3 worm cellular contexts compared by ENCODE assay signal in genomic region chrX:13350804-13351747, ce11.
A peak's percentile ranks its signal among the peaks of the same experiment; 100 is the strongest.
TF ChIP-seq lines count a peak whose summit lies in the region.

mxl-3 (minus strand) TSS chrX:13350804.

TF ChIP-seq in whole organism, L1 larva, 84 proteins besides CTCF, POLR2A, EP300 and RAD21 (continued from another document):
- no peak for TF ChIP-seq hlh-17 (GFP tag; optimal IDR thresholded peaks at IDR 0.05; lab: Kevin White, UChicago; ENCODE audit: borderline replicate concordance)
- peak; percentile 16 for TF ChIP-seq lin-13 (GFP tag; optimal IDR thresholded peaks at IDR 0.05; lab: Kevin White, UChicago)
- TF ChIP-seq efl-1 (optimal IDR thresholded peaks at IDR 0.05; lab: Kevin White, UChicago) = no peak
- peak in 1 of 2 experiments; percentile 69 for TF ChIP-seq efl-1 (GFP tag; optimal IDR thresholded peaks at IDR 0.05 in 1 of 2; lab: Kevin White, UChicago)
- TF ChIP-seq nhr-20 (tag; optimal IDR thresholded peaks at IDR 0.05; lab: Kevin White, UChicago) = peak; percentile 67
- no peak for TF ChIP-seq unc-30 (tag; optimal IDR thresholded peaks at IDR 0.05; lab: Kevin White, UChicago)
- TF ChIP-seq egl-13 (tag; optimal IDR thresholded peaks at IDR 0.05; lab: Kevin White, UChicago) = no peak
- no peak for TF ChIP-seq lin-39 (tag; optimal IDR thresholded peaks at IDR 0.05; lab: Kevin White, UChicago)
- no peak for TF ChIP-seq sox-4 (tag; optimal IDR thresholded peaks at IDR 0.05; lab: Kevin White, UChicago)
- no peak for TF ChIP-seq tlp-1 (tag; optimal IDR thresholded peaks at IDR 0.05; lab: Kevin White, UChicago)
- peak in 1 of 2 experiments; percentile 18 for TF ChIP-seq lsy-2 (tag; optimal IDR thresholded peaks at IDR 0.05; lab: Kevin White, UChicago)
- no peak for TF ChIP-seq aha-1 (tag; optimal IDR thresholded peaks at IDR 0.05; lab: Kevin White, UChicago)
- no peak for TF ChIP-seq unc-86 (tag; optimal IDR thresholded peaks at IDR 0.05; lab: Kevin White, UChicago)
- no peak for TF ChIP-seq pax-3 (tag; optimal IDR thresholded peaks at IDR 0.05; lab: Kevin White, UChicago)
- no peak for TF ChIP-seq zip-4 (GFP tag; optimal IDR thresholded peaks at IDR 0.05; lab: Kevin White, UChicago)
- peak; percentile 41 for TF ChIP-seq mep-1 (tag; optimal IDR thresholded peaks at IDR 0.05; lab: Kevin White, UChicago)
- TF ChIP-seq snu-23 (GFP tag; optimal IDR thresholded peaks at IDR 0.05; lab: Kevin White, UChicago) = peak; percentile 74
- no peak for TF ChIP-seq nhr-77 (tag; optimal IDR thresholded peaks at IDR 0.05; lab: Kevin White, UChicago)
- TF ChIP-seq ces-1 (GFP tag; optimal IDR thresholded peaks at IDR 0.05; lab: Kevin White, UChicago) = no peak
- no peak for TF ChIP-seq grh-1 (GFP tag; IDR thresholded peaks at IDR 0.05; lab: Robert Waterston, UW)
- TF ChIP-seq sup-37 (GFP tag; optimal IDR thresholded peaks at IDR 0.05; lab: Kevin White, UChicago) = no peak
- peak in 1 of 2 experiments; percentile 44 for TF ChIP-seq mdl-1 (tag; optimal IDR thresholded peaks at IDR 0.05; lab: Kevin White, UChicago)
- TF ChIP-seq skn-1 (tag; optimal IDR thresholded peaks at IDR 0.05; lab: Kevin White, UChicago) = peak; percentile 36
- TF ChIP-seq egl-27 (tag; optimal IDR thresholded peaks at IDR 0.05; lab: Kevin White, UChicago) = peak in 1 of 2 experiments; percentile 29
- TF ChIP-seq ama-1 (optimal IDR thresholded peaks at IDR 0.05; lab: Kevin White, UChicago) = peak; percentile 56
- TF ChIP-seq dpl-1 (GFP tag; optimal IDR thresholded peaks at IDR 0.05; lab: Kevin White, UChicago) = no peak
- peak; percentile 88 for TF ChIP-seq nhr-19 (GFP tag; conservative IDR thresholded peaks at IDR 0.05; lab: Robert Waterston, UW)
- TF ChIP-seq lir-3 (tag; optimal IDR thresholded peaks at IDR 0.05; lab: Kevin White, UChicago; ENCODE audit: poor library complexity) = no peak
- no peak for TF ChIP-seq unc-130 (tag; optimal IDR thresholded peaks at IDR 0.05; lab: Kevin White, UChicago)
- TF ChIP-seq blmp-1 (tag; optimal IDR thresholded peaks at IDR 0.05; lab: Kevin White, UChicago) = peak; percentile 9
- no peak for TF ChIP-seq vab-15 (tag; optimal IDR thresholded peaks at IDR 0.05; lab: Kevin White, UChicago)
- TF ChIP-seq alr-1 (tag; optimal IDR thresholded peaks at IDR 0.05; lab: Kevin White, UChicago; ENCODE audit: borderline replicate concordance) = no peak
- peak; percentile 54 for TF ChIP-seq lin-14 (GFP tag; optimal IDR thresholded peaks at IDR 0.05; lab: Kevin White, UChicago)
- TF ChIP-seq fkh-10 (GFP tag; optimal IDR thresholded peaks at IDR 0.05; lab: Kevin White, UChicago) = no peak
- no peak for TF ChIP-seq irx-1 (tag; optimal IDR thresholded peaks at IDR 0.05; lab: Kevin White, UChicago)
- no peak for TF ChIP-seq F16B12.6 (tag; optimal IDR thresholded peaks at IDR 0.05; lab: Kevin White, UChicago)
- no peak for TF ChIP-seq pqm-1 (tag; optimal IDR thresholded peaks at IDR 0.05; lab: Kevin White, UChicago)
- no peak for TF ChIP-seq ceh-8 (GFP tag; optimal IDR thresholded peaks at IDR 0.05; lab: Kevin White, UChicago)
- peak; percentile 9 for TF ChIP-seq ztf-4 (tag; optimal IDR thresholded peaks at IDR 0.05; lab: Kevin White, UChicago)
- TF ChIP-seq nhr-28 (tag; optimal IDR thresholded peaks at IDR 0.05; lab: Kevin White, UChicago) = no peak
- no peak for TF ChIP-seq pag-3 (tag; optimal IDR thresholded peaks at IDR 0.05; lab: Kevin White, UChicago; ENCODE audit: borderline replicate concordance, insufficient read depth)
- TF ChIP-seq C04F5.9 (tag; optimal IDR thresholded peaks at IDR 0.05; lab: Kevin White, UChicago) = no peak

TF ChIP-seq in whole organism, L4 larva, 104 proteins besides CTCF, POLR2A, EP300 and RAD21 (continued from another document and continues in another):
- TF ChIP-seq nhr-6 (tag; optimal IDR thresholded peaks at IDR 0.05; lab: Kevin White, UChicago) = peak; percentile 36
- no peak for TF ChIP-seq ceh-28 (tag; optimal IDR thresholded peaks at IDR 0.05; lab: Kevin White, UChicago)
- peak; percentile 66 for TF ChIP-seq set-16 (GFP tag; IDR thresholded peaks at IDR 0.05; lab: Robert Waterston, UW)
- TF ChIP-seq Y48G9A.11 (GFP tag; IDR thresholded peaks at IDR 0.05; lab: Robert Waterston, UW) = no peak
- no peak for TF ChIP-seq Y5F2A.4 (GFP tag; optimal IDR thresholded peaks at IDR 0.05; lab: Kevin White, UChicago)
- TF ChIP-seq lin-13 (GFP tag; optimal IDR thresholded peaks at IDR 0.05; lab: Kevin White, UChicago) = no peak
- TF ChIP-seq unc-62 (GFP tag; optimal IDR thresholded peaks at IDR 0.05 in 1 of 2; lab: Kevin White, UChicago) = no peak
- no peak for TF ChIP-seq unc-62 (tag; optimal IDR thresholded peaks at IDR 0.05; lab: Kevin White, UChicago)
- TF ChIP-seq hlh-11 (tag; optimal IDR thresholded peaks at IDR 0.05; lab: Kevin White, UChicago) = peak; percentile 54
- TF ChIP-seq aly-2 (tag; optimal IDR thresholded peaks at IDR 0.05; lab: Kevin White, UChicago) = no peak
- TF ChIP-seq dmd-9 (GFP tag; IDR thresholded peaks at IDR 0.05; lab: Robert Waterston, UW) = no peak
- TF ChIP-seq cey-2 (tag; optimal IDR thresholded peaks at IDR 0.05; lab: Kevin White, UChicago; ENCODE audit: borderline replicate concordance, insufficient read depth) = no peak
- no peak for TF ChIP-seq D1046.2 (GFP tag; IDR thresholded peaks at IDR 0.05; lab: Robert Waterston, UW)
- no peak for TF ChIP-seq T20F7.1 (GFP tag; optimal IDR thresholded peaks at IDR 0.05; lab: Kevin White, UChicago)
- no peak for TF ChIP-seq nhr-41 (GFP tag; IDR thresholded peaks at IDR 0.05; lab: Robert Waterston, UW)
- TF ChIP-seq egl-27 (tag; optimal IDR thresholded peaks at IDR 0.05; lab: Kevin White, UChicago) = no peak
- TF ChIP-seq mes-2 (tag; optimal IDR thresholded peaks at IDR 0.05; lab: Kevin White, UChicago; ENCODE audit: poor library complexity, severe bottlenecking) = peak; percentile 44
- no peak for TF ChIP-seq F49E8.2 (tag; optimal IDR thresholded peaks at IDR 0.05; lab: Kevin White, UChicago; ENCODE audit: borderline replicate concordance)
- no peak for TF ChIP-seq pqm-1 (tag; optimal IDR thresholded peaks at IDR 0.05; lab: Kevin White, UChicago)
- TF ChIP-seq fkh-10 (GFP tag; optimal IDR thresholded peaks at IDR 0.05; lab: Kevin White, UChicago) = no peak
- TF ChIP-seq zfp-3 (GFP tag; conservative IDR thresholded peaks at IDR 0.05; lab: Robert Waterston, UW) = 0 out of 2 replicates have a peak, but pooled peaks have one; percentile 55
- TF ChIP-seq daf-12 (tag; optimal IDR thresholded peaks at IDR 0.05; lab: Kevin White, UChicago) = no peak
- no peak for TF ChIP-seq lim-7 (GFP tag; IDR thresholded peaks at IDR 0.05; lab: Robert Waterston, UW)
- no peak for TF ChIP-seq arid-1 (GFP tag; conservative IDR thresholded peaks at IDR 0.05; lab: Robert Waterston, UW)
- no peak for TF ChIP-seq vab-7 (GFP tag; IDR thresholded peaks at IDR 0.05; lab: Robert Waterston, UW)
- TF ChIP-seq nhr-76 (tag; optimal IDR thresholded peaks at IDR 0.05; lab: Kevin White, UChicago) = no peak
- 0 out of 2 replicates have a peak, but pooled peaks have one; percentile 19 for TF ChIP-seq madf-9 (GFP tag; conservative IDR thresholded peaks at IDR 0.05; lab: Robert Waterston, UW)
- TF ChIP-seq tra-1 (GFP tag; IDR thresholded peaks at IDR 0.05; lab: Robert Waterston, UW) = peak; percentile 40; the same call in 1 of the 2 replicates
- no peak for TF ChIP-seq snpc-4 (tag; optimal IDR thresholded peaks at IDR 0.05; lab: Kevin White, UChicago)
- TF ChIP-seq ctbp-1 (GFP tag; IDR thresholded peaks at IDR 0.05; lab: Robert Waterston, UW) = no peak
- TF ChIP-seq nhr-102 (tag; optimal IDR thresholded peaks at IDR 0.05; lab: Kevin White, UChicago) = no peak
- no peak for TF ChIP-seq unc-39 (tag; optimal IDR thresholded peaks at IDR 0.05; lab: Kevin White, UChicago)
- no peak for TF ChIP-seq egl-43 (GFP tag; IDR thresholded peaks at IDR 0.05; lab: Robert Waterston, UW)
- no peak for TF ChIP-seq jun-1 (tag; optimal IDR thresholded peaks at IDR 0.05; lab: Kevin White, UChicago)
- TF ChIP-seq mxl-2 (GFP tag; conservative IDR thresholded peaks at IDR 0.05; lab: Robert Waterston, UW) = peak; percentile 98
- TF ChIP-seq ztf-11 (tag; optimal IDR thresholded peaks at IDR 0.05; lab: Kevin White, UChicago) = no peak
- 0 out of 2 replicates have a peak, but pooled peaks have one; percentile 29 for TF ChIP-seq ceh-20 (GFP tag; IDR thresholded peaks at IDR 0.05; lab: Robert Waterston, UW)
- no peak for TF ChIP-seq attf-4 (tag; optimal IDR thresholded peaks at IDR 0.05; lab: Kevin White, UChicago)
- no peak for TF ChIP-seq spr-1 (tag; optimal IDR thresholded peaks at IDR 0.05; lab: Kevin White, UChicago)
- TF ChIP-seq nhr-237 (tag; optimal IDR thresholded peaks at IDR 0.05; lab: Kevin White, UChicago) = no peak
- no peak for TF ChIP-seq zip-2 (tag; optimal IDR thresholded peaks at IDR 0.05; lab: Kevin White, UChicago)
- TF ChIP-seq F10B5.3 (tag; optimal IDR thresholded peaks at IDR 0.05; lab: Kevin White, UChicago) = peak; percentile 9
- no peak for TF ChIP-seq ZK337.2 (GFP tag; IDR thresholded peaks at IDR 0.05; lab: Robert Waterston, UW)
- no peak for TF ChIP-seq ZK546.5 (tag; optimal IDR thresholded peaks at IDR 0.05; lab: Kevin White, UChicago)
- peak; percentile 89 for TF ChIP-seq hlh-30 (tag; optimal IDR thresholded peaks at IDR 0.05; lab: Kevin White, UChicago; ENCODE audit: insufficient read depth)
- no peak for TF ChIP-seq ceh-32 (tag; optimal IDR thresholded peaks at IDR 0.05; lab: Kevin White, UChicago; ENCODE audit: poor library complexity)
- TF ChIP-seq daf-16 (GFP tag; optimal IDR thresholded peaks at IDR 0.05; lab: Kevin White, UChicago) = peak in 1 of 2 experiments; percentile 27
- peak; percentile 88 for TF ChIP-seq daf-16 (tag; optimal IDR thresholded peaks at IDR 0.05; lab: Kevin White, UChicago)

TF ChIP-seq in whole organism, young adult, 124 proteins besides CTCF, POLR2A, EP300 and RAD21 (continued from another document):
- TF ChIP-seq ceh-100 (GFP tag; IDR thresholded peaks at IDR 0.05; lab: Robert Waterston, UW) = no peak
- TF ChIP-seq nhr-120 (GFP tag; IDR thresholded peaks at IDR 0.05; lab: Robert Waterston, UW) = no peak
- TF ChIP-seq ama-1 (optimal IDR thresholded peaks at IDR 0.05; lab: Kevin White, UChicago) = peak; percentile 49
- TF ChIP-seq ama-1 (GFP tag; optimal IDR thresholded peaks at IDR 0.05; lab: Kevin White, UChicago) = no peak
- no peak for TF ChIP-seq somi-1 (GFP tag; optimal IDR thresholded peaks at IDR 0.05; lab: Kevin White, UChicago)
- TF ChIP-seq zfh-2 (GFP tag; conservative IDR thresholded peaks at IDR 0.05; lab: Robert Waterston, UW) = peak; percentile 80
- no peak for TF ChIP-seq ZK185.1 (tag; optimal IDR thresholded peaks at IDR 0.05; lab: Kevin White, UChicago; ENCODE audit: poor library complexity, severe bottlenecking)
- no peak for TF ChIP-seq attf-6 (GFP tag; IDR thresholded peaks at IDR 0.05; lab: Robert Waterston, UW)
- peak; percentile 49; the same call in 1 of the 2 replicates for TF ChIP-seq lin-26 (GFP tag; IDR thresholded peaks at IDR 0.05; lab: Robert Waterston, UW)
- peak; percentile 36 for TF ChIP-seq chd-7 (tag; optimal IDR thresholded peaks at IDR 0.05; lab: Kevin White, UChicago)
- TF ChIP-seq efl-1 (GFP tag; optimal IDR thresholded peaks at IDR 0.05; lab: Kevin White, UChicago) = no peak
- peak; percentile 0 for TF ChIP-seq tbp1 (GFP tag; optimal IDR thresholded peaks at IDR 0.05; lab: Kevin White, UChicago)
- TF ChIP-seq ceh-91 (GFP tag; IDR thresholded peaks at IDR 0.05; lab: Robert Waterston, UW) = no peak
- TF ChIP-seq aptf-2 (GFP tag; conservative IDR thresholded peaks at IDR 0.05; lab: Robert Waterston, UW) = no peak
- TF ChIP-seq snpc-1.3 (tag; optimal IDR thresholded peaks at IDR 0.05; lab: Kevin White, UChicago; ENCODE audit: insufficient read depth) = no peak
- no peak for TF ChIP-seq hlh-12 (tag; optimal IDR thresholded peaks at IDR 0.05; lab: Kevin White, UChicago)
- no peak for TF ChIP-seq mel-28 (tag; optimal IDR thresholded peaks at IDR 0.05; lab: Kevin White, UChicago; ENCODE audit: borderline replicate concordance)
- TF ChIP-seq C17E4.6 (GFP tag; IDR thresholded peaks at IDR 0.05; lab: Robert Waterston, UW) = no peak
- TF ChIP-seq F55B11.4 (tag; optimal IDR thresholded peaks at IDR 0.05; lab: Kevin White, UChicago; ENCODE audit: borderline replicate concordance, insufficient read depth) = no peak
- no peak for TF ChIP-seq snpc-3.4 (tag; optimal IDR thresholded peaks at IDR 0.05; lab: Kevin White, UChicago)
- peak; percentile 22 for TF ChIP-seq K11D2.4 (GFP tag; IDR thresholded peaks at IDR 0.05; lab: Robert Waterston, UW)
- TF ChIP-seq ztf-26 (tag; optimal IDR thresholded peaks at IDR 0.05; lab: Kevin White, UChicago) = peak; percentile 40
- no peak for TF ChIP-seq hsf-1 (GFP tag; IDR thresholded peaks at IDR 0.05; lab: Robert Waterston, UW)
- no peak for TF ChIP-seq snpc-4 (GFP tag; optimal IDR thresholded peaks at IDR 0.05; lab: Kevin White, UChicago)
- TF ChIP-seq snpc-4 (tag; optimal IDR thresholded peaks at IDR 0.05; lab: Kevin White, UChicago) = peak in 1 of 4 experiments; percentile 26
- no peak for TF ChIP-seq ceh-27 (GFP tag; optimal IDR thresholded peaks at IDR 0.05; lab: Kevin White, UChicago)
- TF ChIP-seq lin-35 (GFP tag; optimal IDR thresholded peaks at IDR 0.05; lab: Kevin White, UChicago) = no peak
- no peak for TF ChIP-seq aptf-3 (GFP tag; IDR thresholded peaks at IDR 0.05; lab: Robert Waterston, UW)
- TF ChIP-seq C06A6.2 (GFP tag; conservative IDR thresholded peaks at IDR 0.05; lab: Robert Waterston, UW) = no peak
- TF ChIP-seq ztf-25 (GFP tag; IDR thresholded peaks at IDR 0.05; lab: Robert Waterston, UW) = no peak
- TF ChIP-seq Y67H2A.10 (GFP tag; conservative IDR thresholded peaks at IDR 0.05; lab: Robert Waterston, UW) = no peak
- no peak for TF ChIP-seq madf-3 (GFP tag; IDR thresholded peaks at IDR 0.05; lab: Robert Waterston, UW)
- TF ChIP-seq ceh-58 (GFP tag; IDR thresholded peaks at IDR 0.05; lab: Robert Waterston, UW) = no peak
- TF ChIP-seq snpc-1.1 (tag; optimal IDR thresholded peaks at IDR 0.05; lab: Kevin White, UChicago; ENCODE audit: insufficient read depth) = no peak
- TF ChIP-seq bed-2 (GFP tag; IDR thresholded peaks at IDR 0.05; lab: Robert Waterston, UW) = no peak
- no peak for TF ChIP-seq hlh-26 (GFP tag; conservative IDR thresholded peaks at IDR 0.05; lab: Robert Waterston, UW)
- TF ChIP-seq atf-7 (tag; optimal IDR thresholded peaks at IDR 0.05; lab: Kevin White, UChicago) = peak; percentile 19
- no peak for TF ChIP-seq attf-5 (GFP tag; optimal IDR thresholded peaks at IDR 0.05; lab: Kevin White, UChicago)
- TF ChIP-seq ztf-18 (tag; optimal IDR thresholded peaks at IDR 0.05; lab: Kevin White, UChicago) = no peak
- TF ChIP-seq lin-54 (GFP tag; optimal IDR thresholded peaks at IDR 0.05; lab: Kevin White, UChicago) = no peak
- TF ChIP-seq unc-62 (GFP tag; optimal IDR thresholded peaks at IDR 0.05; lab: Kevin White, UChicago) = no peak
TF ChIP-seq in whole organism, young adult: peak in this region for 14.
